Worm (Caenorhabditis elegans): ENCODE data around the gene F35B12.9.

The F35B12.9 gene

DNA sequence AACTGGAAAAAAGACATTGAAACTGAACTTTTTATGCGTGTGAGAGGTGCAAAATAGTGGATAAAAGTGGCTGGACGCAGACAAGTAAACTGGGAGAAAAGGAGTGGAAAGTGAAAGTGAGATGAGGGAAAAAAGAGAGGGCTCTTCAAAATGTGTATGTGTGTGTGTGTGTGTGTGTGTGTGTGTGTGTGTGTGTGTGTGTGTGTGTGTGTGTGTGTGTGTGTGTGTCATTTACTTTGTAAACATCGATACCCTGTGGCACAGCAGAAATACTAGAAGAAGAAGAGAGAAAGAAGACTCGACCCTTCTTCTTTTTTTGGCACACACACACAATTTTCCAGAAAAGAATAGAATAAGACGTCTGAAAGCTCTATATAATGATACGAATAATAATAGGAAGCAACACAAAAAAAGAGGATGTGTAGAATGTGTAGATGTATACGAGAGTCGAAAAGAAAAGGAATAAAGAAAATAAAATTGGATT lies 37.7 kb downstream of the F35B12.9 start (continued):
- peak; percentile 55 for TF ChIP-seq hlh-11 (tag; optimal IDR thresholded peaks at IDR 0.05)
- no peak for TF ChIP-seq mdl-1 (tag; optimal IDR thresholded peaks at IDR 0.05)
- no peak for TF ChIP-seq egl-27 (tag; optimal IDR thresholded peaks at IDR 0.05)
- TF ChIP-seq lin-38 (GFP tag; IDR thresholded peaks at IDR 0.05) = no peak; the same call in 1 of the 2 replicates
- no peak for TF ChIP-seq jun-1 (tag; optimal IDR thresholded peaks at IDR 0.05)
- TF ChIP-seq skn-1 (tag; optimal IDR thresholded peaks at IDR 0.05) = no peak
- no peak for TF ChIP-seq madf-5 (GFP tag; IDR thresholded peaks at IDR 0.05)
- no peak for TF ChIP-seq zfp-2 (tag; optimal IDR thresholded peaks at IDR 0.05)
- peak; percentile 27 for TF ChIP-seq nhr-6 (tag; optimal IDR thresholded peaks at IDR 0.05)
- TF ChIP-seq mep-1 (tag; optimal IDR thresholded peaks at IDR 0.05) = peak; percentile 50
- no peak for TF ChIP-seq Y48G9A.11 (GFP tag; IDR thresholded peaks at IDR 0.05)
- TF ChIP-seq lsy-2 (tag; optimal IDR thresholded peaks at IDR 0.05) = peak; percentile 39 to 58
- TF ChIP-seq snpc-1.2 (GFP tag; IDR thresholded peaks at IDR 0.05) = no peak
- 0 out of 2 replicates have a peak, but pooled peaks have one; percentile 17 for TF ChIP-seq saeg-2 (GFP tag; IDR thresholded peaks at IDR 0.05)
- TF ChIP-seq nhr-77 (tag; optimal IDR thresholded peaks at IDR 0.05) = no peak

DNA sequence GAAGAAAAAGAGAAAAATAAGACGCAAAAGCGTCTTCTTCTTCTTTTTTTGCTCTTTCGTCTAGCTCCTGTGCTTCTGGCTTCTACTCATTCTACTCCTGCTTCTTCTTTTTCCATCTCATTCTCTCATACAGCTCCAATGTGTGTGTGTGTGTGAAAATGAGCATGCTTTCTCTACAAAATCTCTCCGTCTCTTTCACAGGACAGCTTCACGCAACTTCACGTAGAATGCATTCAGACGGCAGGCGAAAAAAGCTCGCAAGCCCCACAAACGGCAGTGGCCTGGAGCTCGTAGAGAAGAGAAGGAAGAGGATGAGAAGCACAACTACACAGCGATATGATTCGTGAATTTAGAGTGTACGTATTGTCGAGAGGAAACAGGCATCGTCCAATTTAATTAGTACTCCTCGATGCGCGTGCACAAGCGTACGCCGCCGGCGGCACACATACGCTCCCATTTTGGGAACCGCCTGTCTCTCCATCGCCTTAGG lies 40.4 kb downstream of the F35B12.9 start:
- no peak for TF ChIP-seq lir-3 (tag; optimal IDR thresholded peaks at IDR 0.05)
- TF ChIP-seq fkh-10 (GFP tag; optimal IDR thresholded peaks at IDR 0.05) = peak; percentile 41
- 0 out of 2 replicates have a peak, but pooled peaks have one; percentile 7 for TF ChIP-seq pha-4 (GFP tag; IDR thresholded peaks at IDR 0.05)
- no peak for TF ChIP-seq pha-4 (tag; optimal IDR thresholded peaks at IDR 0.05)
- TF ChIP-seq madf-9 (GFP tag; conservative IDR thresholded peaks at IDR 0.05) = no peak
- peak; percentile 53 for TF ChIP-seq F37D6.2 (tag; optimal IDR thresholded peaks at IDR 0.05)
- TF ChIP-seq aha-1 (tag) = peak; percentile 98
- peak; percentile 61 for TF ChIP-seq hlh-30 (tag; optimal IDR thresholded peaks at IDR 0.05; ENCODE audit: insufficient read depth)
- TF ChIP-seq hlh-11 (tag; optimal IDR thresholded peaks at IDR 0.05) = peak; percentile 30
- peak; percentile 61; the same call in 1 of the 2 replicates for TF ChIP-seq hmg-1.1 (GFP tag; IDR thresholded peaks at IDR 0.05)
- no peak for TF ChIP-seq R02D3.7 (tag; optimal IDR thresholded peaks at IDR 0.05)
- TF ChIP-seq T26A8.4 (GFP tag; IDR thresholded peaks at IDR 0.05) = no peak
- no peak for TF ChIP-seq spr-1 (tag; optimal IDR thresholded peaks at IDR 0.05)
- no peak for TF ChIP-seq lin-1 (GFP tag; IDR thresholded peaks at IDR 0.05)
- TF ChIP-seq lsy-2 (tag; optimal IDR thresholded peaks at IDR 0.05) = peak; percentile 45 to 60
- TF ChIP-seq D1046.2 (GFP tag; IDR thresholded peaks at IDR 0.05) = no peak
- TF ChIP-seq dmd-8 (GFP tag; IDR thresholded peaks at IDR 0.05) = no peak
- TF ChIP-seq ctbp-1 (GFP tag; IDR thresholded peaks at IDR 0.05) = peak; percentile 85
- peak; percentile 70 for TF ChIP-seq mep-1 (tag; optimal IDR thresholded peaks at IDR 0.05)
- no peak for TF ChIP-seq ceh-20 (GFP tag; IDR thresholded peaks at IDR 0.05)
- TF ChIP-seq egl-43 (GFP tag; IDR thresholded peaks at IDR 0.05) = peak; percentile 61; the same call in 1 of the 2 replicates
- TF ChIP-seq rbr-2 (tag; optimal IDR thresholded peaks at IDR 0.05) = peak; percentile 76
- TF ChIP-seq mdl-1 (tag; optimal IDR thresholded peaks at IDR 0.05) = peak in 1 of 2 experiments; percentile 74
- TF ChIP-seq set-16 (GFP tag; IDR thresholded peaks at IDR 0.05) = no peak
- no peak for TF ChIP-seq ceh-28 (tag; optimal IDR thresholded peaks at IDR 0.05)
- TF ChIP-seq daf-12 (tag; optimal IDR thresholded peaks at IDR 0.05) = no peak
- peak; percentile 44 for TF ChIP-seq ces-1 (GFP tag; optimal IDR thresholded peaks at IDR 0.05)
- peak in 1 of 2 experiments; percentile 98 for TF ChIP-seq unc-62 (GFP tag; optimal IDR thresholded peaks at IDR 0.05 in 1 of 2)
- no peak for TF ChIP-seq unc-62 (tag; optimal IDR thresholded peaks at IDR 0.05)
- TF ChIP-seq tra-1 (GFP tag; IDR thresholded peaks at IDR 0.05) = peak; percentile 52; the same call in 1 of the 2 replicates
- no peak for TF ChIP-seq lin-13 (GFP tag; optimal IDR thresholded peaks at IDR 0.05)
- no peak for TF ChIP-seq nhr-48 (tag; optimal IDR thresholded peaks at IDR 0.05)
- no peak for TF ChIP-seq mes-2 (tag; optimal IDR thresholded peaks at IDR 0.05; ENCODE audit: poor library complexity, severe bottlenecking)
- peak in 1 of 2 experiments; percentile 40 for TF ChIP-seq hif-1 (tag; optimal IDR thresholded peaks at IDR 0.05)
- 0 out of 2 replicates have a peak, but pooled peaks have one; percentile 24 for TF ChIP-seq vab-7 (GFP tag; IDR thresholded peaks at IDR 0.05)
- TF ChIP-seq mxl-3 (GFP tag; optimal IDR thresholded peaks at IDR 0.05) = peak; percentile 15
- TF ChIP-seq nhr-28 (tag; optimal IDR thresholded peaks at IDR 0.05) = no peak

All from whole organism, L4 larva.